Worm (Caenorhabditis elegans) whole organism, late embryonic: ENCODE results near the gene Y50E8A.10.

Experiments
- C08G9.2 ChIP-seq: sonication (generic microtip); optimal IDR thresholded peaks from 2 replicates; lab custom pipeline; 2016; ENCODE audit warnings: mild to moderate bottlenecking, missing genetic modification characterization, moderate library complexity, missing compliant biosample characterization
- C38D4.7 ChIP-seq: fragments of 200-800 bp; sonication (Bioruptor generic); optimal IDR thresholded peaks from 2 replicates; lab custom pipeline; 2018; ENCODE audit warnings: mild to moderate bottlenecking, missing genetic modification characterization, moderate library complexity, missing compliant biosample characterization
- Y22D7AL.16 ChIP-seq: sonication (generic microtip); optimal IDR thresholded peaks from 2 replicates; lab custom pipeline; 2016; ENCODE audit warnings: missing genetic modification characterization, missing compliant biosample characterization
- ama-1 ChIP-seq: fragments of 150-350 bp; optimal IDR thresholded peaks from 2 replicates; lab custom pipeline; 2014
- ceh-2 ChIP-seq: sonication (generic microtip); optimal IDR thresholded peaks from 2 replicates; lab custom pipeline; 2016; ENCODE audit warnings: missing genotype, missing genetic modification characterization, missing compliant biosample characterization
- ceh-22 ChIP-seq: sonication (generic microtip); optimal IDR thresholded peaks from 2 replicates; lab custom pipeline; 2017; ENCODE audit warnings: missing biosample characterization, missing genetic modification characterization
- ceh-24 ChIP-seq: sonication (generic microtip); optimal IDR thresholded peaks from 2 replicates; lab custom pipeline; 2016; ENCODE audit warnings: mild to moderate bottlenecking, missing genetic modification characterization, missing compliant biosample characterization
- ceh-31 ChIP-seq: sonication (generic microtip); optimal IDR thresholded peaks from 2 replicates; lab custom pipeline; 2016; ENCODE audit warnings: missing genetic modification characterization, missing compliant biosample characterization
- ceh-9 ChIP-seq: sonication (generic microtip); optimal IDR thresholded peaks from 2 replicates; lab custom pipeline; 2016; ENCODE audit warnings: mild to moderate bottlenecking, missing genetic modification characterization, inconsistent platforms, missing compliant biosample characterization
- dve-1 ChIP-seq: sonication (generic microtip); optimal IDR thresholded peaks from 2 replicates; lab custom pipeline; 2017; ENCODE audit warnings: antibody characterized with exemption, mild to moderate bottlenecking, missing genetic modification characterization, missing compliant biosample characterization
- elt-4 ChIP-seq: sonication (generic microtip); optimal IDR thresholded peaks from 2 replicates; lab custom pipeline; 2016; ENCODE audit warnings: missing genetic modification characterization, missing compliant biosample characterization
- ets-4 ChIP-seq: sonication (generic microtip); optimal IDR thresholded peaks from 2 replicates; lab custom pipeline; 2016; ENCODE audit warnings: missing genetic modification characterization, missing compliant biosample characterization
- eyg-1 ChIP-seq: sonication (generic microtip); optimal IDR thresholded peaks from 2 replicates; lab custom pipeline; 2016; ENCODE audit warnings: missing genotype, missing genetic modification characterization, missing compliant biosample characterization
- fkh-10 ChIP-seq: fragments of 150-350 bp; optimal IDR thresholded peaks from 2 replicates; lab custom pipeline; 2014; ENCODE audit warnings: missing biosample characterization, missing genetic modification reagents, missing genetic modification characterization
- fkh-6 ChIP-seq: sonication (generic microtip); optimal IDR thresholded peaks from 2 replicates; lab custom pipeline; 2016; ENCODE audit warnings: missing genetic modification characterization, missing compliant biosample characterization
- gmeb-2 ChIP-seq: sonication (generic microtip); optimal IDR thresholded peaks from 2 replicates; lab custom pipeline; 2016; ENCODE audit warnings: missing genetic modification characterization, inconsistent platforms, missing compliant biosample characterization
- hlh-15 ChIP-seq: sonication (generic microtip); optimal IDR thresholded peaks from 2 replicates; lab custom pipeline; 2016; ENCODE audit warnings: missing genetic modification characterization, missing compliant biosample characterization
- hlh-30 ChIP-seq: sonication (generic microtip); optimal IDR thresholded peaks from 2 replicates; lab custom pipeline; 2017; ENCODE audit warnings: antibody characterized with exemption, missing genetic modification characterization, missing compliant biosample characterization; ENCODE audit not compliant: insufficient read depth
- hlh-6 ChIP-seq: sonication (generic microtip); optimal IDR thresholded peaks from 2 replicates; lab custom pipeline; 2016; ENCODE audit warnings: missing genotype, missing genetic modification characterization, missing compliant biosample characterization
- lim-6 ChIP-seq: sonication (generic microtip); optimal IDR thresholded peaks from 2 replicates; lab custom pipeline; 2016; ENCODE audit warnings: missing genetic modification characterization, missing compliant biosample characterization
- madf-2 ChIP-seq: sonication (generic microtip); optimal IDR thresholded peaks from 2 replicates; lab custom pipeline; 2017; ENCODE audit warnings: missing genetic modification characterization, missing compliant biosample characterization
- mec-3 ChIP-seq: sonication (generic microtip); optimal IDR thresholded peaks from 2 replicates; lab custom pipeline; 2016; ENCODE audit warnings: borderline replicate concordance, missing genetic modification characterization, missing compliant biosample characterization
- nfya-1 ChIP-seq: sonication (generic microtip); optimal IDR thresholded peaks from 2 replicates; lab custom pipeline; 2017; ENCODE audit warnings: missing genetic modification characterization, mild to moderate bottlenecking, missing compliant biosample characterization, antibody characterized with exemption, moderate library complexity
- nhr-11 ChIP-seq: fragments of 150-350 bp; optimal IDR thresholded peaks from 2 replicates; lab custom pipeline; 2014; ENCODE audit warnings: missing biosample characterization, missing genetic modification characterization
- nhr-232 ChIP-seq: sonication (generic microtip); optimal IDR thresholded peaks from 2 replicates; lab custom pipeline; 2016; ENCODE audit warnings: missing genetic modification characterization, missing compliant biosample characterization
- odd-2 ChIP-seq: sonication (generic microtip); optimal IDR thresholded peaks from 2 replicates; lab custom pipeline; 2017; ENCODE audit warnings: antibody characterized with exemption, mild to moderate bottlenecking, missing genetic modification characterization, missing compliant biosample characterization
- pat-9 ChIP-seq: fragments of 200-800 bp; sonication (Bioruptor generic); optimal IDR thresholded peaks from 2 replicates; lab custom pipeline; 2018; ENCODE audit warnings: mild to moderate bottlenecking, missing genetic modification characterization, moderate library complexity, missing compliant biosample characterization
- pha-4 ChIP-seq: fragments of 150-350 bp; optimal IDR thresholded peaks from 2 replicates; lab custom pipeline; 2018; ENCODE audit warnings: missing biosample characterization, missing genetic modification reagents, missing genetic modification characterization
- rnt-1 ChIP-seq: sonication (generic microtip); optimal IDR thresholded peaks from 2 replicates; lab custom pipeline; 2016; ENCODE audit warnings: missing genetic modification characterization, missing compliant biosample characterization
- sdc-2 ChIP-seq: sonication (generic microtip); optimal IDR thresholded peaks from 2 replicates; lab custom pipeline; 2016; ENCODE audit warnings: missing genotype, missing genetic modification characterization, missing compliant biosample characterization
- unc-42 ChIP-seq: sonication (generic microtip); optimal IDR thresholded peaks from 2 replicates; lab custom pipeline; 2016; ENCODE audit warnings: missing genotype, missing genetic modification characterization, missing compliant biosample characterization
- unc-55 ChIP-seq: sonication (generic microtip); optimal IDR thresholded peaks from 2 replicates; lab custom pipeline; 2017; ENCODE audit warnings: missing biosample characterization, missing genetic modification reagents, missing genetic modification characterization
- zip-5 ChIP-seq: sonication (generic microtip); optimal IDR thresholded peaks from 2 replicates; lab custom pipeline; 2016; ENCODE audit warnings: missing genetic modification characterization, missing compliant biosample characterization
- ztf-16 ChIP-seq: sonication (generic microtip); optimal IDR thresholded peaks from 2 replicates; lab custom pipeline; 2017; ENCODE audit warnings: missing genetic modification characterization, missing compliant biosample characterization

The Y50E8A.10 gene

ce11 chrV:14779644-14780043 lies at the start of gene Y50E8A.10, which contains the start of gene scrm-7:
Gene Y50E8A.10 (plus strand): TSS chrV:14779996.
Gene scrm-7 (minus strand): TSS chrV:14779744.
- TF ChIP-seq ceh-2 (tag; lab: Kevin White, UChicago) (no peak), pha-4 (tag; lab: Kevin White, UChicago) (no peak), zip-5 (no peak)

DNA sequence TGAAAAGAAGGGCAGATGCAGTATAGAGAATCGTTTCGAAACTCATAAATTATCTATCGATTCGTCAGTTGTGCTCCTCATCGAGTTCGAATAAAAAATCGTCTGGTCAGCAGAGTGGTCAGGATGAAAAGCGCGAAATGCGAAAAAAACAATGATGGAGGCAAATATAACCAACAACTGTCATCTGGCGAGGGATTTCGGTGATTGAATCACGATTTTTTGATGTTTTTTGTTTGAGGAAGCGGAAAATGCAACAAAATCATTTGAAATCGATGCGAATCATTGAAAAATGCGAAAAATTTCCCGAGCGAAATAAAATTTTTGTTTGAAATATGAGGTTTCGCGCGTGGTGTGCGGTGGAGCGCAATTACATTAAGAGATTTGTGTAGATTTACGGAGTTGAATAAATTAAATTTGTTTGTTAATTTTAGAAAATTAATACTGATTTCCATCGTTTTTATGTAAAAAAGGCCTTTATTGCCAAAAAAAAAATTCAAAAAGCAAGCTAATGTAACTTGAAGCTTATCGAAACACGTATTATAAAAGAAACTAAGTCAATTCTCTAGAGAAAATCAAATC lies 45.5 kb upstream of the Y50E8A.10 start, which contains the start of gene unc-61:
Gene unc-61, minus strand, starts transcription at position 51 of the 579 bp plus-strand sequence.
- TF ChIP-seq ceh-24 (tag; lab: Kevin White, UChicago) (no peak), odd-2 (no peak), hlh-15 (tag; lab: Kevin White, UChicago) (no peak), eyg-1 (no peak), unc-42 (tag; lab: Kevin White, UChicago) (peak; percentile 90), dve-1 (no peak), unc-55 (GFP tag; lab: Kevin White, UChicago) (no peak), fkh-10 (no peak)

ce11 chrV:14736851-14737250 lies 42.9 kb upstream of the Y50E8A.10 start, which contains the start of gene Y50E8A.5:
Gene Y50E8A.5 (minus strand): TSS chrV:14736951.
- no peak for TF ChIP-seq C08G9.2 (tag; lab: Kevin White, UChicago)
- no peak for TF ChIP-seq hlh-15 (tag; lab: Kevin White, UChicago)
- TF ChIP-seq ceh-24 (tag; lab: Kevin White, UChicago), result no peak
- TF ChIP-seq nhr-232, result no peak
- TF ChIP-seq sdc-2 (tag; lab: Kevin White, UChicago), result no peak
- TF ChIP-seq madf-2, result no peak
- TF ChIP-seq gmeb-2 (tag; lab: Kevin White, UChicago), result no peak
- no peak for TF ChIP-seq fkh-6
- no peak for TF ChIP-seq nhr-11 (tag; lab: Kevin White, UChicago)
- no peak for TF ChIP-seq zip-5
- TF ChIP-seq Y22D7AL.16, result no peak
- no peak for TF ChIP-seq ztf-16 (tag; lab: Kevin White, UChicago)
- no peak for TF ChIP-seq pat-9 (tag; lab: Kevin White, UChicago)
- no peak for TF ChIP-seq ceh-9 (tag; lab: Kevin White, UChicago)
- TF ChIP-seq ceh-31 (tag; lab: Kevin White, UChicago), result no peak
- no peak for TF ChIP-seq hlh-30 (tag; lab: Kevin White, UChicago)
- TF ChIP-seq, all 69 proteins: peak for 0

ce11 chrV:14741233-14741632 lies 38.6 kb upstream of the Y50E8A.10 start, which contains the start of gene Y50E8A.6:
Gene Y50E8A.6 (minus strand): TSS chrV:14741333.
- TF ChIP-seq rnt-1 (tag; lab: Kevin White, UChicago) (no peak), ceh-2 (tag; lab: Kevin White, UChicago) (no peak), lim-6 (tag; lab: Kevin White, UChicago) (no peak), fkh-10 (no peak), gmeb-2 (tag; lab: Kevin White, UChicago) (no peak), pha-4 (tag; lab: Kevin White, UChicago) (no peak), C38D4.7 (GFP tag; lab: Kevin White, UChicago) (no peak), sdc-2 (tag; lab: Kevin White, UChicago) (no peak), elt-4 (tag; lab: Kevin White, UChicago) (no peak), unc-55 (GFP tag; lab: Kevin White, UChicago) (no peak), odd-2 (no peak), ets-4 (no peak)

- TF ChIP-seq dve-1, result peak; percentile 2
- no peak for TF ChIP-seq odd-2
- no peak for TF ChIP-seq ama-1 (lab: Kevin White, UChicago)
- TF ChIP-seq pat-9 (tag; lab: Kevin White, UChicago), result no peak
These were observed 35.0 kb upstream of the Y50E8A.10 start for ce11 chrV:14744824-14745223.

- no peak for TF ChIP-seq hlh-6 (tag; lab: Kevin White, UChicago)
- no peak for TF ChIP-seq mec-3 (tag; lab: Kevin White, UChicago)
- no peak for TF ChIP-seq eyg-1
- TF ChIP-seq ceh-22 (tag; lab: Kevin White, UChicago), result no peak
- TF ChIP-seq sdc-2 (tag; lab: Kevin White, UChicago), result no peak
- no peak for TF ChIP-seq ceh-31 (tag; lab: Kevin White, UChicago)
- TF ChIP-seq dve-1, result no peak
- no peak for TF ChIP-seq madf-2
- TF ChIP-seq nfya-1 (tag; lab: Kevin White, UChicago), result no peak
- TF ChIP-seq, all 69 proteins: peak for 0
These were observed 32.8 kb upstream of the Y50E8A.10 start for ce11 chrV:14746975-14747374.
